Fruit fly (Drosophila melanogaster): ENCODE results near the gene CG11760.

The CG11760 gene

dm6 chr3R:8744198-8744597 is 25.2 kb downstream of the CG11760 start (continued):
- TF ChIP-seq NC2β (GFP tag; optimal IDR thresholded peaks at IDR 0.05) (no peak), CG7745 (tag; optimal IDR thresholded peaks at IDR 0.05) (no peak), Vsx1 (GFP tag; optimal IDR thresholded peaks at IDR 0.05) (peak; percentile 40), CG18764 (GFP tag; optimal IDR thresholded peaks at IDR 0.05) (peak; percentile 7), so (GFP tag; IDR thresholded peaks at IDR 0.05) (peak; percentile 42; the same call in 1 of the 3 replicates), odd (GFP tag; optimal IDR thresholded peaks at IDR 0.05) (peak; percentile 14), az2 (GFP tag; optimal IDR thresholded peaks at IDR 0.05) (peak; percentile 34), D19B (GFP tag; optimal IDR thresholded peaks at IDR 0.05) (no peak), Dip2 (GFP tag; IDR thresholded peaks at IDR 0.05) (no peak), ssp (GFP tag; IDR thresholded peaks at IDR 0.05) (no peak), seq (GFP tag; IDR thresholded peaks at IDR 0.05) (no peak), knrl (GFP tag; IDR thresholded peaks at IDR 0.05; ENCODE audit: partially characterized antibody) (no peak), CG1529 (GFP tag; optimal IDR thresholded peaks at IDR 0.05) (no peak), lov (optimal IDR thresholded peaks at IDR 0.05) (no peak), lov (GFP tag; IDR thresholded peaks at IDR 0.05) (no peak), ind (GFP tag; optimal IDR thresholded peaks at IDR 0.05) (no peak), CG3726 (GFP tag; IDR thresholded peaks at IDR 0.05) (no peak), slp2 (GFP tag; optimal IDR thresholded peaks at IDR 0.05) (no peak), CG17385 (GFP tag; optimal IDR thresholded peaks at IDR 0.05) (peak; percentile 30), Atf-2 (GFP tag; optimal IDR thresholded peaks at IDR 0.05) (peak; percentile 29), Mes4 (GFP tag; optimal IDR thresholded peaks at IDR 0.05) (peak; percentile 2), kah (GFP tag; optimal IDR thresholded peaks at IDR 0.05) (no peak), Elba2 (GFP tag; optimal IDR thresholded peaks at IDR 0.05) (no peak), Dek (tag; optimal IDR thresholded peaks at IDR 0.05) (no peak), CG7786 (GFP tag; optimal IDR thresholded peaks at IDR 0.05) (peak; percentile 23)

DNA sequence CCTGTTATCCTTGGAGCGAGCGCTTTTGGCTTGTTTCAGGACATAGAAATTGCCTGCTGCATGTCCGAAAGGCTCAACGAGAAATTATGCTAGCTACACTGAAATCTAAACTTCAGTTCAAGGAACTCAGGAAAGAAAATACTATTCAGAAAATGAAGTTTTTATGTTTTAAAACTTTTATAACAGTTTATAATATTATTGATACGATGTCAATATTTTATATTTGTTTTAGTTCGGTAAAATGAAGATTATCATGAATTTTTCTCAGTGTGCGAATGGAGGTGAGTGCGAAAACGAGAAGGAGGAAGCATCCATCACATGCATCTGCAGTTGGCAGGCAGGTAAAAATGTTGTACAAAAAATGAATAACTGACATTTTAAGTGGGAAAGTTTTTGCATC is 27.4 kb downstream of the CG11760 start:
- no peak for TF ChIP-seq en (GFP tag; optimal IDR thresholded peaks at IDR 0.05)
- peak; percentile 76 for TF ChIP-seq CG2712 (tag; optimal IDR thresholded peaks at IDR 0.05)
- TF ChIP-seq Ssrp (tag; optimal IDR thresholded peaks at IDR 0.05): peak; percentile 72
- peak; percentile 36; the same call in 1 of the 2 replicates for TF ChIP-seq CG9932 (GFP tag; IDR thresholded peaks at IDR 0.05)
- peak; percentile 33 for TF ChIP-seq CG5245 (GFP tag; optimal IDR thresholded peaks at IDR 0.05)
- TF ChIP-seq lmd (GFP tag; IDR thresholded peaks at IDR 0.05): peak; percentile 59
- TF ChIP-seq bab2 (GFP tag; optimal IDR thresholded peaks at IDR 0.05): peak; percentile 22
- TF ChIP-seq Ets65A (GFP tag): no peak
- TF ChIP-seq stc (GFP tag; IDR thresholded peaks at IDR 0.05): peak; percentile 72
- peak; percentile 54 for TF ChIP-seq CG15696 (tag; optimal IDR thresholded peaks at IDR 0.05)
- no peak for TF ChIP-seq CG2202 (tag; optimal IDR thresholded peaks at IDR 0.05)
- no peak for TF ChIP-seq Hmx (GFP tag; optimal IDR thresholded peaks at IDR 0.05)
- TF ChIP-seq CG12104 (GFP tag; optimal IDR thresholded peaks at IDR 0.05): peak; percentile 39
- peak; percentile 49 for TF ChIP-seq Fer1 (GFP tag; optimal IDR thresholded peaks at IDR 0.05)
- no peak for TF ChIP-seq pnt (GFP tag; optimal IDR thresholded peaks at IDR 0.05)
- TF ChIP-seq p53 (GFP tag; optimal IDR thresholded peaks at IDR 0.05): no peak
- peak; percentile 37 for TF ChIP-seq Dek (tag; optimal IDR thresholded peaks at IDR 0.05)
- TF ChIP-seq HmgZ (tag; optimal IDR thresholded peaks at IDR 0.05): peak; percentile 1
- TF ChIP-seq CG8388 (GFP tag; optimal IDR thresholded peaks at IDR 0.05): peak; percentile 80
- TF ChIP-seq CG31224 (GFP tag; IDR thresholded peaks at IDR 0.05): peak; percentile 47; the same call in 1 of the 2 replicates
- TF ChIP-seq CG11696 (GFP tag; IDR thresholded peaks at IDR 0.05): 0 out of 2 replicates have a peak, but pooled peaks have one; percentile 44
- TF ChIP-seq slp2 (GFP tag; optimal IDR thresholded peaks at IDR 0.05): no peak
- TF ChIP-seq gcm (GFP tag; optimal IDR thresholded peaks at IDR 0.05): peak; percentile 53
- peak; percentile 65; the same call in 2 of the 3 replicates for TF ChIP-seq so (GFP tag; IDR thresholded peaks at IDR 0.05)
- peak; percentile 48; the same call in 1 of the 3 replicates for TF ChIP-seq ase (GFP tag; IDR thresholded peaks at IDR 0.05)
- TF ChIP-seq lola (GFP tag; optimal IDR thresholded peaks at IDR 0.05): peak in 1 of 3 experiments; percentile 65
- TF ChIP-seq danr (GFP tag; IDR thresholded peaks at IDR 0.05): no peak
- no peak for TF ChIP-seq kay (GFP tag; optimal IDR thresholded peaks at IDR 0.05)
- TF ChIP-seq CG6654 (GFP tag; optimal IDR thresholded peaks at IDR 0.05): no peak
- TF ChIP-seq CG31441 (GFP tag; IDR thresholded peaks at IDR 0.05): peak; percentile 80
- TF ChIP-seq CG6175 (GFP tag; IDR thresholded peaks at IDR 0.05): no peak
